Fruit fly (Drosophila melanogaster) whole organism, prepupa: ENCODE measurements around the gene betaNACtes1.

Source experiments
- CG10631 ChIP-seq: fragments of 200-800 bp; sonication (Bioruptor generic); optimal IDR thresholded peaks from 2 replicates; lab custom pipeline; 2016; ENCODE audit warnings: missing biosample characterization, missing genetic modification characterization
- CG10669 ChIP-seq: fragments of 200-800 bp; sonication (Bioruptor generic); optimal IDR thresholded peaks from 3 replicates; lab custom pipeline; 2018; ENCODE audit warnings: missing biosample characterization, mild to moderate bottlenecking, missing genetic modification characterization, moderate library complexity
- CG11294 ChIP-seq: fragments of 200-800 bp; sonication (Bioruptor generic); IDR thresholded peaks from 2 replicates; pipeline ENCODE4 v1.3.6; 2022; ENCODE audit warnings: missing biosample characterization, missing genetic modification characterization
- CG11762 ChIP-seq: fragments of 200-800 bp; sonication (Bioruptor generic); optimal IDR thresholded peaks from 3 replicates; lab custom pipeline; 2016; ENCODE audit warnings: missing biosample characterization, missing genetic modification characterization; ENCODE audit not compliant: insufficient read depth
- CG11902 ChIP-seq: fragments of 200-800 bp; sonication (Bioruptor generic); optimal IDR thresholded peaks from 3 replicates; lab custom pipeline; 2016; ENCODE audit warnings: missing biosample characterization, missing genetic modification characterization
- CG15336 ChIP-seq: fragments of 200-800 bp; sonication (Bioruptor generic); IDR thresholded peaks from 2 replicates; pipeline ENCODE4 v1.3.6; 2022; ENCODE audit warnings: missing biosample characterization, missing genetic modification characterization
- CG1621 ChIP-seq: fragments of 200-800 bp; sonication (Bioruptor generic); optimal IDR thresholded peaks from 3 replicates; lab custom pipeline; 2018; ENCODE audit warnings: missing biosample characterization, mild to moderate bottlenecking, missing genetic modification characterization
- CG16779 ChIP-seq: fragments of 200-800 bp; sonication (Bioruptor generic); optimal IDR thresholded peaks from 3 replicates; lab custom pipeline; 2017; ENCODE audit warnings: missing biosample characterization, mild to moderate bottlenecking, missing genetic modification characterization
- CG3032 ChIP-seq: fragments of 200-800 bp; optimal IDR thresholded peaks from 2 replicates; lab custom pipeline; 2019; ENCODE audit warnings: missing biosample characterization, mild to moderate bottlenecking, missing genetic modification characterization, moderate library complexity
- CG31627 ChIP-seq: fragments of 200-800 bp; sonication (Bioruptor generic); optimal IDR thresholded peaks from 3 replicates; lab custom pipeline; 2016; ENCODE audit warnings: missing biosample characterization, missing genetic modification characterization
- CG32006 ChIP-seq: fragments of 200-800 bp; sonication (Bioruptor generic); optimal IDR thresholded peaks from 3 replicates; lab custom pipeline; 2017; ENCODE audit warnings: missing biosample characterization, mild to moderate bottlenecking, missing genetic modification characterization
- CG34406 ChIP-seq: fragments of 200-800 bp; sonication (Bioruptor generic); optimal IDR thresholded peaks from 3 replicates; lab custom pipeline; 2016; ENCODE audit warnings: missing biosample characterization, missing genetic modification characterization
- CG3919 ChIP-seq: fragments of 200-800 bp; sonication (Bioruptor generic); optimal IDR thresholded peaks from 3 replicates; lab custom pipeline; 2016; ENCODE audit warnings: missing biosample characterization, missing genetic modification characterization
- CG6163 ChIP-seq: fragments of 200-800 bp; sonication (Bioruptor generic); IDR thresholded peaks from 3 replicates; pipeline ENCODE4 v1.3.6; 2022; ENCODE audit warnings: missing biosample characterization, missing genetic modification characterization
- CG6276 ChIP-seq: fragments of 200-800 bp; sonication (Bioruptor generic); optimal IDR thresholded peaks from 2 replicates; lab custom pipeline; 2017; ENCODE audit warnings: missing biosample characterization, mild to moderate bottlenecking, missing genetic modification characterization
- CG6792 ChIP-seq: fragments of 200-800 bp; sonication (Bioruptor generic); optimal IDR thresholded peaks from 3 replicates; lab custom pipeline; 2016; ENCODE audit warnings: missing biosample characterization, missing genetic modification characterization
- CG6808 ChIP-seq: fragments of 200-800 bp; sonication (Bioruptor generic); optimal IDR thresholded peaks from 3 replicates; lab custom pipeline; 2017; ENCODE audit warnings: missing biosample characterization, missing genetic modification characterization, mild to moderate bottlenecking, moderate library complexity, missing genetic modification reagents
- CG6854 ChIP-seq: fragments of 200-800 bp; sonication (Bioruptor generic); optimal IDR thresholded peaks from 2 replicates; lab custom pipeline; 2017; ENCODE audit warnings: missing biosample characterization, mild to moderate bottlenecking, missing genetic modification characterization
- CG7368 ChIP-seq: fragments of 200-800 bp; sonication (Bioruptor generic); optimal IDR thresholded peaks from 3 replicates; lab custom pipeline; 2016; ENCODE audit warnings: missing biosample characterization, missing genetic modification characterization
- CG8319 ChIP-seq: fragments of 200-800 bp; sonication (Bioruptor generic); optimal IDR thresholded peaks from 3 replicates; lab custom pipeline; 2016; ENCODE audit warnings: missing biosample characterization, missing genetic modification characterization
- CG9139 ChIP-seq: fragments of 200-800 bp; sonication (Bioruptor generic); optimal IDR thresholded peaks from 3 replicates; lab custom pipeline; 2017; ENCODE audit warnings: missing biosample characterization, mild to moderate bottlenecking, missing genetic modification characterization
- Eip78C ChIP-seq: fragments of 200-800 bp; sonication (Bioruptor generic); peaks from one replicate; lab custom pipeline; 2016; ENCODE audit warnings: missing biosample characterization, missing genetic modification characterization
- Ets21C ChIP-seq: fragments of 200-800 bp; sonication (Bioruptor generic); optimal IDR thresholded peaks from 3 replicates; lab custom pipeline; 2016; ENCODE audit warnings: missing biosample characterization, missing genetic modification characterization
- Gug ChIP-seq: fragments of 200-800 bp; sonication (Bioruptor generic); IDR thresholded peaks from 2 replicates; pipeline ENCODE4 v1.3.6; 2022; ENCODE audit warnings: missing biosample characterization, missing genetic modification characterization
- Hr38 ChIP-seq: sonication (Bioruptor generic); optimal IDR thresholded peaks from 2 replicates; lab custom pipeline; 2016; ENCODE audit warnings: missing biosample characterization, missing genetic modification characterization
- Hr39 ChIP-seq: fragments of 200-800 bp; sonication (Bioruptor generic); optimal IDR thresholded peaks from 2 replicates; lab custom pipeline; 2016; ENCODE audit warnings: missing biosample characterization, missing genetic modification characterization
- Hr4 ChIP-seq: fragments of 200-800 bp; sonication (Bioruptor generic); optimal IDR thresholded peaks from 3 replicates; lab custom pipeline; 2016; ENCODE audit warnings: missing biosample characterization, missing genetic modification characterization
- Lpt ChIP-seq: fragments of 200-800 bp; sonication (Bioruptor generic); optimal IDR thresholded peaks from 3 replicates; lab custom pipeline; 2016; ENCODE audit warnings: missing biosample characterization, missing genetic modification characterization
- Smox ChIP-seq: fragments of 200-800 bp; sonication (Bioruptor generic); optimal IDR thresholded peaks from 3 replicates; lab custom pipeline; 2016; ENCODE audit warnings: missing biosample characterization, missing genetic modification characterization
- Sox14 ChIP-seq: fragments of 200-800 bp; sonication (Bioruptor generic); optimal IDR thresholded peaks from 3 replicates; lab custom pipeline; 2016; ENCODE audit warnings: missing biosample characterization, missing genetic modification characterization
- Sox15 ChIP-seq: fragments of 200-800 bp; sonication (Bioruptor generic); optimal IDR thresholded peaks from 3 replicates; lab custom pipeline; 2016; ENCODE audit warnings: missing biosample characterization, missing genetic modification characterization
- achi ChIP-seq: fragments of 200-800 bp; sonication (Bioruptor generic); optimal IDR thresholded peaks from 3 replicates; lab custom pipeline; 2016; ENCODE audit warnings: missing biosample characterization, missing genetic modification characterization
- acj6 ChIP-seq: fragments of 200-800 bp; sonication (Bioruptor generic); optimal IDR thresholded peaks from 3 replicates; lab custom pipeline; 2016; ENCODE audit warnings: missing biosample characterization, missing genetic modification characterization
- cyc ChIP-seq: fragments of 200-800 bp; sonication (Bioruptor generic); optimal IDR thresholded peaks from 3 replicates; lab custom pipeline; 2016; ENCODE audit warnings: missing biosample characterization, missing genetic modification characterization
- dac ChIP-seq: fragments of 200-800 bp; sonication (Bioruptor generic); optimal IDR thresholded peaks from 2 replicates; lab custom pipeline; 2017; ENCODE audit warnings: missing biosample characterization, mild to moderate bottlenecking, missing genetic modification characterization
- dsx ChIP-seq: fragments of 200-800 bp; optimal IDR thresholded peaks from 3 replicates; lab custom pipeline; 2019; ENCODE audit warnings: missing biosample characterization, mild to moderate bottlenecking, missing genetic modification characterization, moderate library complexity; ENCODE audit not compliant: poor library complexity, severe bottlenecking
- eg ChIP-seq: fragments of 200-800 bp; sonication (Bioruptor generic); IDR thresholded peaks from 3 replicates; pipeline ENCODE4 v1.3.6; 2022; ENCODE audit warnings: missing biosample characterization, missing genetic modification characterization
- fd59A ChIP-seq: fragments of 200-800 bp; sonication (Bioruptor generic); optimal IDR thresholded peaks from 2 replicates; lab custom pipeline; 2017; ENCODE audit warnings: missing biosample characterization, mild to moderate bottlenecking, missing genetic modification characterization, missing genetic modification reagents
- fd85E ChIP-seq: fragments of 200-800 bp; sonication (Bioruptor generic); optimal IDR thresholded peaks from 3 replicates; lab custom pipeline; 2016; ENCODE audit warnings: missing biosample characterization, missing genetic modification characterization
- net ChIP-seq: fragments of 200-800 bp; sonication (Bioruptor generic); optimal IDR thresholded peaks from 3 replicates; lab custom pipeline; 2016; ENCODE audit warnings: missing biosample characterization, missing genetic modification characterization
- pdm3 ChIP-seq: fragments of 200-800 bp; sonication (Bioruptor generic); optimal IDR thresholded peaks from 3 replicates; lab custom pipeline; 2016; ENCODE audit warnings: missing biosample characterization, missing genetic modification characterization
- salr ChIP-seq, 2 experiments: fragments of 200-800 bp; sonication (Bioruptor generic); optimal IDR thresholded peaks; 3 replicates each; lab custom pipeline; 2016 to 2018; ENCODE audit warnings: missing biosample characterization in 2 of 2, missing genetic modification characterization in 2 of 2, mild to moderate bottlenecking in 1 of 2
- vri ChIP-seq: fragments of 200-800 bp; sonication (Bioruptor generic); optimal IDR thresholded peaks from 3 replicates; lab custom pipeline; 2016; ENCODE audit warnings: missing biosample characterization, mild to moderate bottlenecking, missing genetic modification characterization

betaNACtes1 gene

dm6 chrX:14172524-14172923 is at the start of gene betaNACtes1:
Gene betaNACtes1, minus strand, starts transcription at chrX:14172624.
- TF ChIP-seq CG34406 (GFP tag; lab: Kevin White, UChicago) (no peak), Hr39 (GFP tag; lab: Kevin White, UChicago) (no peak), CG11294 (GFP tag; lab: Robert Waterston, UW) (no peak), pdm3 (GFP tag; lab: Kevin White, UChicago) (no peak)

- TF ChIP-seq CG9139 (GFP tag; lab: Kevin White, UChicago) (no peak), CG3032 (tag; lab: Kevin White, UChicago) (no peak), CG15336 (no peak), CG10669 (GFP tag; lab: Kevin White, UChicago) (no peak), CG11902 (GFP tag; lab: Kevin White, UChicago) (no peak), fd59A (GFP tag; lab: Kevin White, UChicago) (no peak), Sox14 (GFP tag; lab: Kevin White, UChicago) (no peak), CG11294 (GFP tag; lab: Robert Waterston, UW) (no peak), CG6163 (GFP tag; lab: Robert Waterston, UW) (no peak), vri (GFP tag; lab: Kevin White, UChicago) (no peak), CG34406 (GFP tag; lab: Kevin White, UChicago) (no peak), pdm3 (GFP tag; lab: Kevin White, UChicago) (no peak)
Measured at dm6 chrX:14221995-14222394, 49.6 kb upstream of the betaNACtes1 start.

dm6 chrX:14221182-14221581 is 48.8 kb upstream of the betaNACtes1 start:
- TF ChIP-seq salr (GFP tag; optimal IDR thresholded peaks at IDR 0.05; lab: Kevin White, UChicago), result no peak
- TF ChIP-seq Eip78C (GFP tag; lab: Kevin White, UChicago), result peak; percentile 49
- TF ChIP-seq, all 60 proteins: peak for 1

dm6 chrX:14218045-14218483 is 45.6 kb upstream of the betaNACtes1 start:
- TF ChIP-seq Lpt (GFP tag; lab: Kevin White, UChicago) (peak; percentile 96), dsx (peak; percentile 97), CG34406 (GFP tag; lab: Kevin White, UChicago) (peak; percentile 97), Sox14 (GFP tag; lab: Kevin White, UChicago) (peak; percentile 95), achi (GFP tag; lab: Kevin White, UChicago) (peak; percentile 96), CG6854 (GFP tag; lab: Kevin White, UChicago) (peak; percentile 97), net (peak; percentile 97), CG11294 (GFP tag; lab: Robert Waterston, UW) (peak; percentile 87), Sox15 (GFP tag; lab: Kevin White, UChicago) (peak; percentile 94), CG32006 (GFP tag; lab: Kevin White, UChicago) (peak; percentile 95), CG16779 (tag; lab: Kevin White, UChicago) (peak; percentile 90), Hr4 (GFP tag; lab: Kevin White, UChicago) (peak; percentile 94), CG11762 (GFP tag; lab: Kevin White, UChicago) (peak; percentile 96), Smox (GFP tag; lab: Kevin White, UChicago) (peak; percentile 97), Hr38 (GFP tag; lab: Kevin White, UChicago) (no peak), CG6808 (GFP tag; lab: Kevin White, UChicago) (peak; percentile 97), dac (GFP tag; lab: Kevin White, UChicago) (peak; percentile 84), CG1621 (tag; lab: Kevin White, UChicago) (peak; percentile 94), CG3919 (GFP tag; lab: Kevin White, UChicago) (peak; percentile 97), CG31627 (GFP tag; lab: Kevin White, UChicago) (peak; percentile 95), CG6276 (GFP tag; lab: Kevin White, UChicago) (peak; percentile 90), CG15336 (peak; percentile 98), CG10631 (peak; percentile 97), acj6 (GFP tag; lab: Kevin White, UChicago) (peak; percentile 97), fd85E (peak; percentile 91), CG6792 (peak; percentile 97), CG8319 (GFP tag; lab: Kevin White, UChicago) (peak; percentile 95), Ets21C (peak; percentile 92), Gug (peak; percentile 93), fd59A (GFP tag; lab: Kevin White, UChicago) (peak; percentile 93), CG7368 (GFP tag; lab: Kevin White, UChicago) (peak; percentile 96), eg (GFP tag; lab: Robert Waterston, UW) (peak; percentile 97), CG6163 (GFP tag; lab: Robert Waterston, UW) (peak; percentile 98), salr (GFP tag; optimal IDR thresholded peaks at IDR 0.05; lab: Kevin White, UChicago) (peak; percentile 89 to 93), CG11902 (GFP tag; lab: Kevin White, UChicago) (peak; percentile 91), cyc (GFP tag; lab: Kevin White, UChicago) (peak; percentile 97), Hr39 (GFP tag; lab: Kevin White, UChicago) (peak; percentile 92), pdm3 (GFP tag; lab: Kevin White, UChicago) (peak; percentile 96), vri (GFP tag; lab: Kevin White, UChicago) (peak; percentile 93), Eip78C (GFP tag; lab: Kevin White, UChicago) (peak; percentile 99)
